Fruit fly (Drosophila melanogaster): ENCODE results near the gene Msp300.
A peak's percentile ranks its signal among the peaks of the same experiment; 100 is the strongest.

Gene Msp300

dm6 chr2L:5151324-5151821 lies 50.7 kb downstream of the Msp300 start (continued):
- TF ChIP-seq CG11695 (GFP tag; IDR thresholded peaks at IDR 0.05) = no peak
- TF ChIP-seq insv (GFP tag; optimal IDR thresholded peaks at IDR 0.05) = no peak
- TF ChIP-seq CG6854 (GFP tag; optimal IDR thresholded peaks at IDR 0.05) = no peak
- TF ChIP-seq Hr3 (GFP tag; optimal IDR thresholded peaks at IDR 0.05) = no peak
- no peak for TF ChIP-seq Mes4 (GFP tag; optimal IDR thresholded peaks at IDR 0.05)
- peak; percentile 21 for TF ChIP-seq CG12659 (GFP tag; optimal IDR thresholded peaks at IDR 0.05)
- TF ChIP-seq Trl (optimal IDR thresholded peaks at IDR 0.05) = peak; percentile 8 to 62
- TF ChIP-seq Trl (GFP tag; optimal IDR thresholded peaks at IDR 0.05) = no peak
- peak; percentile 4 for TF ChIP-seq CG17385 (GFP tag; optimal IDR thresholded peaks at IDR 0.05)
- TF ChIP-seq B-H2 (GFP tag; optimal IDR thresholded peaks at IDR 0.05) = peak; percentile 41
- no peak for TF ChIP-seq CG7556 (GFP tag; optimal IDR thresholded peaks at IDR 0.05)
- TF ChIP-seq ttk (GFP tag; IDR thresholded peaks at IDR 0.05) = no peak
- no peak for TF ChIP-seq CG30403 (GFP tag; optimal IDR thresholded peaks at IDR 0.05)
- no peak for TF ChIP-seq Gug (GFP tag; IDR thresholded peaks at IDR 0.05)
- TF ChIP-seq chif (GFP tag; optimal IDR thresholded peaks at IDR 0.05) = no peak
- TF ChIP-seq eve (GFP tag; optimal IDR thresholded peaks at IDR 0.05) = no peak
- no peak for TF ChIP-seq dimm (GFP tag; IDR thresholded peaks at IDR 0.05)
- TF ChIP-seq Nf-YA (GFP tag; IDR thresholded peaks at IDR 0.05) = no peak
- TF ChIP-seq Oli (tag; optimal IDR thresholded peaks at IDR 0.05) = no peak
- TF ChIP-seq crol (GFP tag; IDR thresholded peaks at IDR 0.05) = no peak
- TF ChIP-seq slp2 (GFP tag; optimal IDR thresholded peaks at IDR 0.05) = no peak
- TF ChIP-seq pita (GFP tag; optimal IDR thresholded peaks at IDR 0.05) = no peak
- no peak for TF ChIP-seq CG8290 (GFP tag; optimal IDR thresholded peaks at IDR 0.05)
- no peak for TF ChIP-seq CG8290 (tag; optimal IDR thresholded peaks at IDR 0.05)
- TF ChIP-seq peb (GFP tag; IDR thresholded peaks at IDR 0.05) = no peak
- TF ChIP-seq CG11504 (tag; optimal IDR thresholded peaks at IDR 0.05) = peak; percentile 48
- TF ChIP-seq Mrtf (GFP tag; IDR thresholded peaks at IDR 0.05) = no peak
- no peak for TF ChIP-seq CG6654 (GFP tag; optimal IDR thresholded peaks at IDR 0.05)
- TF ChIP-seq CG2712 (tag; optimal IDR thresholded peaks at IDR 0.05) = no peak
- TF ChIP-seq Dref (GFP tag; IDR thresholded peaks at IDR 0.05) = no peak
- TF ChIP-seq CG3847 (GFP tag; IDR thresholded peaks at IDR 0.05) = no peak
- no peak for TF ChIP-seq Hsf (GFP tag; optimal IDR thresholded peaks at IDR 0.05)
- no peak for TF ChIP-seq CG4617 (GFP tag; optimal IDR thresholded peaks at IDR 0.05; ENCODE audit: borderline replicate concordance)
- 0 out of 2 replicates have a peak, but pooled peaks have one; percentile 34 for TF ChIP-seq Atf6 (GFP tag; IDR thresholded peaks at IDR 0.05)
- no peak for TF ChIP-seq CG9437 (GFP tag; optimal IDR thresholded peaks at IDR 0.05)
- TF ChIP-seq CG10654 (GFP tag; optimal IDR thresholded peaks at IDR 0.05) = no peak
- TF ChIP-seq Vsx1 (GFP tag; optimal IDR thresholded peaks at IDR 0.05) = no peak
- no peak for TF ChIP-seq vnd (GFP tag; IDR thresholded peaks at IDR 0.05; ENCODE audit: partially characterized antibody)
- TF ChIP-seq CG10543 (GFP tag; optimal IDR thresholded peaks at IDR 0.05) = peak; percentile 64
- TF ChIP-seq nom (GFP tag; optimal IDR thresholded peaks at IDR 0.05) = no peak
- no peak for TF ChIP-seq Antp (GFP tag; optimal IDR thresholded peaks at IDR 0.05)
- no peak for TF ChIP-seq CG32772 (GFP tag; IDR thresholded peaks at IDR 0.05)
- no peak for TF ChIP-seq ase (GFP tag; IDR thresholded peaks at IDR 0.05)
- TF ChIP-seq B-H1 (GFP tag; IDR thresholded peaks at IDR 0.05) = no peak
- TF ChIP-seq CG4424 (GFP tag; optimal IDR thresholded peaks at IDR 0.05) = no peak
- TF ChIP-seq slbo (GFP tag; IDR thresholded peaks at IDR 0.05) = no peak
- no peak for TF ChIP-seq CG15073 (GFP tag; optimal IDR thresholded peaks at IDR 0.05)
- no peak for TF ChIP-seq ham (GFP tag; IDR thresholded peaks at IDR 0.05)
- no peak for TF ChIP-seq Hey (tag; optimal IDR thresholded peaks at IDR 0.05)
- TF ChIP-seq Doc3 (GFP tag; IDR thresholded peaks at IDR 0.05; ENCODE audit: partially characterized antibody) = no peak
- TF ChIP-seq gt (GFP tag; IDR thresholded peaks at IDR 0.05) = no peak
- TF ChIP-seq Adf1 (GFP tag; IDR thresholded peaks at IDR 0.05) = peak; percentile 19; the same call in 1 of the 2 replicates
- peak; percentile 51 for TF ChIP-seq CG13296 (GFP tag; optimal IDR thresholded peaks at IDR 0.05)

Data from whole organism, embryonic.